Worm (Caenorhabditis elegans) whole organism, L1 larva: ENCODE data around the gene ckk-1.

ENCODE experiments used
- aha-1 ChIP-seq: fragments of 150-350 bp; optimal IDR thresholded peaks from 2 replicates; lab custom pipeline; 2014; ENCODE audit warnings: missing biosample characterization, missing genetic modification characterization
- alr-1 ChIP-seq: fragments of 200-800 bp; sonication (Bioruptor generic); optimal IDR thresholded peaks from 2 replicates; lab custom pipeline; 2018; ENCODE audit warnings: borderline replicate concordance, mild to moderate bottlenecking, missing genetic modification characterization, missing compliant biosample characterization
- aly-2 ChIP-seq: fragments of 150-350 bp; optimal IDR thresholded peaks from 2 replicates; lab custom pipeline; 2014; ENCODE audit warnings: missing biosample characterization, missing genetic modification characterization
- ama-1 ChIP-seq: fragments of 150-350 bp; optimal IDR thresholded peaks from 2 replicates; lab custom pipeline; 2014
- blmp-1 ChIP-seq: fragments of 150-350 bp; optimal IDR thresholded peaks from 2 replicates; lab custom pipeline; 2014; ENCODE audit warnings: missing biosample characterization, missing genetic modification characterization
- ceh-63 ChIP-seq: fragments of 200-800 bp; sonication (Bioruptor generic); optimal IDR thresholded peaks from 2 replicates; lab custom pipeline; 2018; ENCODE audit warnings: mild to moderate bottlenecking, missing genetic modification characterization, missing compliant biosample characterization
- ceh-8 ChIP-seq: fragments of 200-800 bp; sonication (Bioruptor generic); optimal IDR thresholded peaks from 2 replicates; lab custom pipeline; 2018; ENCODE audit warnings: mild to moderate bottlenecking, missing genetic modification characterization, moderate library complexity, missing compliant biosample characterization
- ceh-82 ChIP-seq, 3 experiments: fragments of 150-350 bp in 1 of 3; sonication (generic microtip) in 2 of 3; optimal IDR thresholded peaks; 2 replicates each; lab custom pipeline; 2014 to 2017; ENCODE audit warnings: missing biosample characterization in 3 of 3, missing genetic modification characterization in 3 of 3
- ceh-90 ChIP-seq: sonication (generic microtip); optimal IDR thresholded peaks from 2 replicates; lab custom pipeline; 2016; ENCODE audit warnings: missing genetic modification characterization, missing compliant biosample characterization
- ces-1 ChIP-seq: fragments of 150-350 bp; optimal IDR thresholded peaks from 2 replicates; lab custom pipeline; 2014; ENCODE audit warnings: missing biosample characterization, missing genetic modification reagents, missing genetic modification characterization
- dpl-1 ChIP-seq, 3 experiments: fragments of 150-350 bp in 2 of 3; sonication (generic microtip) in 1 of 3; optimal IDR thresholded peaks; 2 replicates each; lab custom pipeline; 2014 to 2017; ENCODE audit warnings: missing biosample characterization in 3 of 3, missing genetic modification characterization in 3 of 3, missing genetic modification reagents in 3 of 3
- dsc-1 ChIP-seq: sonication (generic microtip); optimal IDR thresholded peaks from 2 replicates; lab custom pipeline; 2016; ENCODE audit warnings: mild to moderate bottlenecking, missing genetic modification characterization, missing compliant biosample characterization
- efl-1 ChIP-seq, 4 experiments: fragments of 150-350 bp; optimal IDR thresholded peaks in 3 of 4; peaks in 1 of 4; 1 replicate in 1 of 4; 2 replicates in 3 of 4; lab custom pipeline; 2014; ENCODE audit warnings: missing biosample characterization in 2 of 4, missing genetic modification characterization in 2 of 4, missing genetic modification reagents in 2 of 4
- efl-3 ChIP-seq: fragments of 200-800 bp; sonication (Bioruptor generic); optimal IDR thresholded peaks from 2 replicates; lab custom pipeline; 2018; ENCODE audit warnings: mild to moderate bottlenecking, missing genetic modification characterization, missing compliant biosample characterization
- egl-13 ChIP-seq: sonication (generic microtip); optimal IDR thresholded peaks from 2 replicates; lab custom pipeline; 2016; ENCODE audit warnings: missing genotype, missing genetic modification reagents, missing genetic modification characterization, missing compliant biosample characterization
- egl-27 ChIP-seq, 2 experiments: fragments of 150-350 bp in 1 of 2; sonication (generic microtip); optimal IDR thresholded peaks; 3 replicates each; lab custom pipeline; 2017 to 2018; ENCODE audit warnings: missing biosample characterization in 2 of 2, missing genetic modification characterization in 2 of 2, missing genetic modification reagents in 2 of 2
- elt-2 ChIP-seq: sonication (generic microtip); optimal IDR thresholded peaks from 2 replicates; lab custom pipeline; 2016; ENCODE audit warnings: missing genetic modification characterization, mild to moderate bottlenecking, inconsistent platforms, missing compliant biosample characterization, missing genetic modification reagents
- ets-5 ChIP-seq: fragments of 200-800 bp; sonication (Bioruptor generic); IDR thresholded peaks from 2 replicates; pipeline ENCODE4 v1.3.6; 2022; ENCODE audit warnings: missing genetic modification characterization, missing compliant biosample characterization
- fkh-8 ChIP-seq: sonication (generic microtip); optimal IDR thresholded peaks from 2 replicates; lab custom pipeline; 2016; ENCODE audit warnings: mild to moderate bottlenecking, missing genetic modification characterization, missing compliant biosample characterization
- fos-1 ChIP-seq: fragments of 150-350 bp; optimal IDR thresholded peaks from 2 replicates; lab custom pipeline; 2014; ENCODE audit warnings: missing biosample characterization, missing genetic modification characterization
- grh-1 ChIP-seq: fragments of 200-800 bp; sonication (Bioruptor generic); IDR thresholded peaks from 2 replicates; pipeline ENCODE4 v1.3.6; 2022; ENCODE audit warnings: missing genetic modification reagents, missing genetic modification characterization, missing compliant biosample characterization
- hlh-17 ChIP-seq: fragments of 200-800 bp; sonication (Bioruptor generic); optimal IDR thresholded peaks from 2 replicates; lab custom pipeline; 2018; ENCODE audit warnings: missing genetic modification characterization, mild to moderate bottlenecking, missing compliant biosample characterization, moderate library complexity, borderline replicate concordance
- hpl-2 ChIP-seq: fragments of 150-350 bp; optimal IDR thresholded peaks from 2 replicates; lab custom pipeline; 2014; ENCODE audit warnings: missing biosample characterization, missing genetic modification reagents, missing genetic modification characterization
- jun-1 ChIP-seq: fragments of 150-350 bp; optimal IDR thresholded peaks from 2 replicates; lab custom pipeline; 2014; ENCODE audit warnings: missing biosample characterization, missing genetic modification reagents, missing genetic modification characterization
- lin-14 ChIP-seq: fragments of 200-800 bp; sonication (Bioruptor generic); optimal IDR thresholded peaks from 2 replicates; lab custom pipeline; 2018; ENCODE audit warnings: mild to moderate bottlenecking, missing genetic modification characterization, moderate library complexity, missing compliant biosample characterization
- lin-35 ChIP-seq, 2 experiments: fragments of 150-350 bp; optimal IDR thresholded peaks; 2 replicates each; lab custom pipeline; 2014; ENCODE audit warnings: missing biosample characterization in 2 of 2, missing genetic modification characterization in 2 of 2, missing genetic modification reagents in 2 of 2
- lir-3 ChIP-seq: sonication (generic microtip); optimal IDR thresholded peaks from 2 replicates; lab custom pipeline; 2016; ENCODE audit warnings: mild to moderate bottlenecking, missing genetic modification characterization, moderate library complexity, missing compliant biosample characterization; ENCODE audit not compliant: poor library complexity
- mep-1 ChIP-seq: fragments of 150-350 bp; optimal IDR thresholded peaks from 2 replicates; lab custom pipeline; 2014; ENCODE audit warnings: missing biosample characterization, missing genetic modification characterization
- nhr-11 ChIP-seq: fragments of 150-350 bp; optimal IDR thresholded peaks from 2 replicates; lab custom pipeline; 2014; ENCODE audit warnings: missing biosample characterization, missing genetic modification characterization
- nhr-19 ChIP-seq: fragments of 200-800 bp; sonication (Bioruptor generic); conservative IDR thresholded peaks from 2 replicates; pipeline ENCODE4 v1.3.6; 2022; ENCODE audit warnings: missing genetic modification characterization, missing compliant biosample characterization
- nhr-20 ChIP-seq: sonication (generic microtip); optimal IDR thresholded peaks from 2 replicates; lab custom pipeline; 2016; ENCODE audit warnings: mild to moderate bottlenecking, missing genetic modification characterization, missing compliant biosample characterization
- nhr-28 ChIP-seq: fragments of 150-350 bp; optimal IDR thresholded peaks from 2 replicates; lab custom pipeline; 2014; ENCODE audit warnings: missing biosample characterization, missing genetic modification characterization
- nhr-71 ChIP-seq: sonication (generic microtip); optimal IDR thresholded peaks from 2 replicates; lab custom pipeline; 2016; ENCODE audit warnings: mild to moderate bottlenecking, missing genetic modification characterization, moderate library complexity, missing compliant biosample characterization
- nhr-76 ChIP-seq: sonication (generic microtip); optimal IDR thresholded peaks from 2 replicates; lab custom pipeline; 2017; ENCODE audit warnings: missing biosample characterization, missing genetic modification characterization
- nhr-84 ChIP-seq: sonication (generic microtip); optimal IDR thresholded peaks from 2 replicates; lab custom pipeline; 2017; ENCODE audit warnings: missing biosample characterization, missing genetic modification characterization
- nhr-85 ChIP-seq: sonication (generic microtip); peaks from one replicate; lab custom pipeline; 2016; ENCODE audit warnings: missing genetic modification characterization, inconsistent platforms, missing compliant biosample characterization
- nhr-90 ChIP-seq: sonication (generic microtip); optimal IDR thresholded peaks from 2 replicates; lab custom pipeline; 2016; ENCODE audit warnings: mild to moderate bottlenecking, missing genetic modification characterization, missing compliant biosample characterization; ENCODE audit not compliant: poor library complexity
- pag-3 ChIP-seq: sonication (generic microtip); optimal IDR thresholded peaks from 2 replicates; lab custom pipeline; 2017; ENCODE audit warnings: missing genetic modification characterization, mild to moderate bottlenecking, missing compliant biosample characterization, antibody characterized with exemption, borderline replicate concordance; ENCODE audit not compliant: insufficient read depth
- pax-3 ChIP-seq: fragments of 200-800 bp; sonication (Bioruptor generic); optimal IDR thresholded peaks from 2 replicates; lab custom pipeline; 2018; ENCODE audit warnings: mild to moderate bottlenecking, missing genetic modification characterization, moderate library complexity, missing compliant biosample characterization
- pqm-1 ChIP-seq: sonication (generic microtip); optimal IDR thresholded peaks from 3 replicates; lab custom pipeline; 2017; ENCODE audit warnings: missing biosample characterization, missing genetic modification characterization
- snpc-4 ChIP-seq: fragments of 150-350 bp; optimal IDR thresholded peaks from 2 replicates; lab custom pipeline; 2014; ENCODE audit warnings: missing biosample characterization, missing genetic modification characterization
- snu-23 ChIP-seq: sonication (generic microtip); optimal IDR thresholded peaks from 2 replicates; lab custom pipeline; 2016; ENCODE audit warnings: missing genetic modification characterization, missing compliant biosample characterization
- sox-4 ChIP-seq: sonication (generic microtip); optimal IDR thresholded peaks from 2 replicates; lab custom pipeline; 2016; ENCODE audit warnings: missing genetic modification characterization, missing compliant biosample characterization
- swsn-7 ChIP-seq: sonication (generic microtip); optimal IDR thresholded peaks from 2 replicates; lab custom pipeline; 2016; ENCODE audit warnings: missing genetic modification characterization, missing compliant biosample characterization
- tbx-2 ChIP-seq: sonication (generic microtip); optimal IDR thresholded peaks from 2 replicates; lab custom pipeline; 2016; ENCODE audit warnings: missing genetic modification characterization, missing compliant biosample characterization
- tlp-1 ChIP-seq: fragments of 150-350 bp; optimal IDR thresholded peaks from 2 replicates; lab custom pipeline; 2014; ENCODE audit warnings: missing biosample characterization, missing genetic modification characterization
- unc-30 ChIP-seq: sonication (generic microtip); optimal IDR thresholded peaks from 2 replicates; lab custom pipeline; 2017; ENCODE audit warnings: missing biosample characterization, missing genetic modification characterization
- unc-86 ChIP-seq: sonication (generic microtip); optimal IDR thresholded peaks from 2 replicates; lab custom pipeline; 2016; ENCODE audit warnings: missing genetic modification characterization, missing compliant biosample characterization
- unc-98 ChIP-seq: fragments of 200-800 bp; sonication (Bioruptor generic); IDR thresholded peaks from 2 replicates; pipeline ENCODE4 v1.3.6; 2022; ENCODE audit warnings: missing genetic modification characterization, missing compliant biosample characterization
- vab-15 ChIP-seq: sonication (generic microtip); optimal IDR thresholded peaks from 2 replicates; lab custom pipeline; 2017; ENCODE audit warnings: missing genotype, mild to moderate bottlenecking, missing genetic modification characterization, missing compliant biosample characterization
- zip-4 ChIP-seq: fragments of 200-800 bp; sonication (Bioruptor generic); optimal IDR thresholded peaks from 2 replicates; lab custom pipeline; 2018; ENCODE audit warnings: mild to moderate bottlenecking, missing genetic modification characterization, moderate library complexity, missing compliant biosample characterization
- ztf-11 ChIP-seq, 2 experiments: sonication (generic microtip); optimal IDR thresholded peaks; 2 replicates each; lab custom pipeline; 2016 to 2017; ENCODE audit warnings: missing genetic modification characterization in 2 of 2, missing biosample characterization in 1 of 2, missing compliant biosample characterization in 1 of 2
- ztf-4 ChIP-seq: fragments of 150-350 bp; optimal IDR thresholded peaks from 2 replicates; lab custom pipeline; 2014; ENCODE audit warnings: missing biosample characterization, missing genetic modification characterization

ckk-1 gene

DNA sequence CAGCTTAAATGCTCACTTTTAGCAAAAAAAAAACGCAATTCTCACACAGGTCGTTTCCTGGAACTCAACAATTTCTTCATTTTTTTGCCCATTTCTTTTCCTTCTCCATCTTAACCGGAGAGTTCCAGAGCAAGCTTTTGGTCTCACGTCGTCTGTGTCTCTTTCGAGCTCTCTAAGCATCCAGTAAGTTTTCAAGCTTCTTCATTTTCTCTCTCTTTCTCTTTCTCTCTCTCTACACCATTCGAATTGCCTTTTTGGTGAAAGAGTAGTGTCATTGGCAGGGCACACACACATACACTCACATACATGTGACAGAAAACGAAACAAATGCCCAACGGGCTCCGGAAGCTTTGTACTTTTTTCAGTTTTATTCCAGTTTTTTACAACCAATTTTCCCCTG lies 4.6 kb downstream of the ckk-1 start (continued):
- TF ChIP-seq unc-98 (GFP tag; lab: Robert Waterston, UW), result no peak
- TF ChIP-seq jun-1 (tag; lab: Kevin White, UChicago), result no peak
- no peak for TF ChIP-seq pag-3 (tag; lab: Kevin White, UChicago)
- peak in 1 of 2 experiments; percentile 42 for TF ChIP-seq lin-35 (GFP tag; optimal IDR thresholded peaks at IDR 0.05; lab: Kevin White, UChicago)
- TF ChIP-seq aha-1 (tag; lab: Kevin White, UChicago), result no peak
- peak; percentile 43 for TF ChIP-seq dsc-1 (tag; lab: Kevin White, UChicago)
- TF ChIP-seq ceh-90 (tag; lab: Kevin White, UChicago), result no peak
- peak; percentile 15 for TF ChIP-seq mep-1
- no peak for TF ChIP-seq ceh-8
- TF ChIP-seq ceh-63 (GFP tag; lab: Kevin White, UChicago), result no peak
- peak in 1 of 3 experiments; percentile 28 for TF ChIP-seq dpl-1 (GFP tag; optimal IDR thresholded peaks at IDR 0.05; lab: Kevin White, UChicago)
- peak; percentile 57 for TF ChIP-seq egl-13 (tag; lab: Kevin White, UChicago)
- TF ChIP-seq grh-1, result no peak
- TF ChIP-seq tbx-2 (tag; lab: Kevin White, UChicago), result peak; percentile 38
- no peak for TF ChIP-seq nhr-84 (tag; lab: Kevin White, UChicago)
- no peak for TF ChIP-seq pqm-1 (tag; lab: Kevin White, UChicago)
- no peak for TF ChIP-seq egl-27 (tag; optimal IDR thresholded peaks at IDR 0.05; lab: Kevin White, UChicago)
- TF ChIP-seq nhr-90 (tag; lab: Kevin White, UChicago), result no peak
- TF ChIP-seq lir-3, result peak; percentile 2
- no peak for TF ChIP-seq alr-1 (tag; lab: Kevin White, UChicago)
- TF ChIP-seq ceh-82 (tag; optimal IDR thresholded peaks at IDR 0.05; lab: Kevin White, UChicago), result peak; percentile 19 to 46 (median 46)
- TF ChIP-seq unc-86 (tag; lab: Kevin White, UChicago), result peak; percentile 76
- no peak for TF ChIP-seq nhr-28
- peak; percentile 15 for TF ChIP-seq nhr-11 (tag; lab: Kevin White, UChicago)
- TF ChIP-seq efl-3 (GFP tag; lab: Kevin White, UChicago), result no peak
- no peak for TF ChIP-seq ets-5 (GFP tag; lab: Robert Waterston, UW)
- no peak for TF ChIP-seq unc-30 (tag; lab: Kevin White, UChicago)
- no peak for TF ChIP-seq vab-15 (tag; lab: Kevin White, UChicago)
- no peak for TF ChIP-seq tlp-1
- TF ChIP-seq snu-23 (GFP tag; lab: Kevin White, UChicago), result peak; percentile 51
- TF ChIP-seq nhr-71, result peak; percentile 78
- no peak for TF ChIP-seq elt-2
- TF ChIP-seq sox-4 (tag; lab: Kevin White, UChicago), result no peak
- TF ChIP-seq ama-1 (lab: Kevin White, UChicago), result no peak
- TF ChIP-seq hpl-2 (GFP tag; lab: Kevin White, UChicago), result no peak
- TF ChIP-seq nhr-19, result no peak
- TF ChIP-seq nhr-76, result no peak
- peak; percentile 13 for TF ChIP-seq snpc-4 (tag; lab: Kevin White, UChicago)
- no peak for TF ChIP-seq hlh-17 (GFP tag; lab: Kevin White, UChicago)
- TF ChIP-seq ces-1 (GFP tag; lab: Kevin White, UChicago), result no peak
- peak; percentile 36 for TF ChIP-seq fos-1
- no peak for TF ChIP-seq ztf-11 (tag; optimal IDR thresholded peaks at IDR 0.05; lab: Kevin White, UChicago)
- peak; percentile 65 for TF ChIP-seq swsn-7

DNA sequence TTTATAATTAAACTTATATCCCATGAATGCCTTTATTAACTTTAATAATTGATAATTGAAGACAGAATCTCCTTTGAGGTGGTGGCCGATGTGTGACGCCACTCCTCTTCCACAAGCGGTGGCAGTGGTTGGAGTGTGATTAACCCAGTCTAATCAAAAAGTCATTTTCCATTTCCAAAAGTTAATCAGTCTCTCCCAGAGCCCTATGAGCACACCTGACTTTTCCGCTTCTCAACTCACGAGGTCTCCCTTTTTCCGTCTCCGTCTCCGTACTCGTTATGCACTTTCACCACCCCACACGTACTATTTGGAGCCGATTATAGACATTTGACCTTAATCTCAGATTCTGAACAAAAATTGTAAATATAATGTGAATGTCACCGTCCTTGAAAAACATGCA lies 7.4 kb downstream of the ckk-1 start:
- TF ChIP-seq nhr-20 (tag; lab: Kevin White, UChicago), result no peak
- TF ChIP-seq snpc-4 (tag; lab: Kevin White, UChicago), result no peak
- TF ChIP-seq lin-14 (GFP tag; lab: Kevin White, UChicago), result peak; percentile 5
- TF ChIP-seq nhr-85 (tag; lab: Kevin White, UChicago), result peak; percentile 46
- peak; percentile 56 for TF ChIP-seq fkh-8
- TF ChIP-seq ztf-4 (tag; lab: Kevin White, UChicago), result no peak
- peak; percentile 2 for TF ChIP-seq ceh-8
- TF ChIP-seq lin-35 (GFP tag; optimal IDR thresholded peaks at IDR 0.05; lab: Kevin White, UChicago), result no peak
- no peak for TF ChIP-seq blmp-1 (tag; lab: Kevin White, UChicago)
- no peak for TF ChIP-seq efl-1 (optimal IDR thresholded peaks at IDR 0.05; lab: Kevin White, UChicago)
- peak in 1 of 2 experiments; percentile 49 for TF ChIP-seq efl-1 (GFP tag; optimal IDR thresholded peaks at IDR 0.05 in 1 of 2; lab: Kevin White, UChicago)
- no peak for TF ChIP-seq pax-3
- no peak for TF ChIP-seq alr-1 (tag; lab: Kevin White, UChicago)
- TF ChIP-seq aly-2 (tag; lab: Kevin White, UChicago), result no peak
- TF ChIP-seq egl-27 (tag; optimal IDR thresholded peaks at IDR 0.05; lab: Kevin White, UChicago), result no peak
- TF ChIP-seq dsc-1 (tag; lab: Kevin White, UChicago), result peak; percentile 19
- no peak for TF ChIP-seq zip-4 (GFP tag; lab: Kevin White, UChicago)
- TF ChIP-seq ces-1 (GFP tag; lab: Kevin White, UChicago), result no peak
